Fruit fly (Drosophila melanogaster): Measurements from ENCODE around the gene skd.

The skd gene

dm6 chr3L:21009405-21010120, 17.7 kb downstream of the skd start (continued):
- no peak for TF ChIP-seq gsb-n (tag; optimal IDR thresholded peaks at IDR 0.05)
- TF ChIP-seq en (GFP tag; optimal IDR thresholded peaks at IDR 0.05) = no peak
- 0 out of 2 replicates have a peak, but pooled peaks have one; percentile 39 for TF ChIP-seq E2f2 (GFP tag; IDR thresholded peaks at IDR 0.05)
- peak; percentile 38; the same call in 1 of the 4 replicates for TF ChIP-seq Gug (GFP tag; IDR thresholded peaks at IDR 0.05)
- no peak for TF ChIP-seq disco-r (GFP tag; optimal IDR thresholded peaks at IDR 0.05)
- no peak for TF ChIP-seq bowl (GFP tag; IDR thresholded peaks at IDR 0.05)
- peak; percentile 30 for TF ChIP-seq CG12769 (tag; optimal IDR thresholded peaks at IDR 0.05)
- peak; percentile 49 for TF ChIP-seq her (GFP tag; optimal IDR thresholded peaks at IDR 0.05)
- TF ChIP-seq NfI (GFP tag; optimal IDR thresholded peaks at IDR 0.05) = peak; percentile 19
- no peak for TF ChIP-seq Abd-B (GFP tag; optimal IDR thresholded peaks at IDR 0.05)
- TF ChIP-seq eve (GFP tag; optimal IDR thresholded peaks at IDR 0.05) = peak in 1 of 2 experiments; percentile 76
- peak; percentile 51 for TF ChIP-seq CG8388 (GFP tag; optimal IDR thresholded peaks at IDR 0.05)
- TF ChIP-seq CG8359 (GFP tag; optimal IDR thresholded peaks at IDR 0.05; ENCODE audit: borderline replicate concordance) = no peak
- TF ChIP-seq H15 (GFP tag; IDR thresholded peaks at IDR 0.05) = peak; percentile 45; the same call in 1 of the 3 replicates
- no peak for TF ChIP-seq chm (GFP tag; IDR thresholded peaks at IDR 0.05)
- TF ChIP-seq Dll (GFP tag; IDR thresholded peaks at IDR 0.05; ENCODE audit: partially characterized antibody) = no peak
- peak; percentile 24 for TF ChIP-seq CG8924 (tag; optimal IDR thresholded peaks at IDR 0.05)
- TF ChIP-seq so (GFP tag; IDR thresholded peaks at IDR 0.05) = peak; percentile 69; the same call in 1 of the 3 replicates
- peak; percentile 72; the same call in 1 of the 2 replicates for TF ChIP-seq stc (GFP tag; IDR thresholded peaks at IDR 0.05)
- peak; percentile 55 for TF ChIP-seq dmrt99B (tag; optimal IDR thresholded peaks at IDR 0.05)
- no peak for TF ChIP-seq trh (GFP tag; optimal IDR thresholded peaks at IDR 0.05)
- no peak for TF ChIP-seq CG31388 (GFP tag; optimal IDR thresholded peaks at IDR 0.05)
- TF ChIP-seq pita (GFP tag; optimal IDR thresholded peaks at IDR 0.05) = no peak
- TF ChIP-seq ara (GFP tag; IDR thresholded peaks at IDR 0.05) = peak; percentile 50
- peak; percentile 30 for TF ChIP-seq CG12659 (GFP tag; optimal IDR thresholded peaks at IDR 0.05)
- no peak for TF ChIP-seq CG17912 (GFP tag; optimal IDR thresholded peaks at IDR 0.05)
- no peak for TF ChIP-seq gcm (GFP tag; optimal IDR thresholded peaks at IDR 0.05)
- no peak for TF ChIP-seq B-H2 (GFP tag; optimal IDR thresholded peaks at IDR 0.05)
- TF ChIP-seq CTCF (GFP tag; optimal IDR thresholded peaks at IDR 0.05) = no peak
- peak; percentile 21 for TF ChIP-seq CG13424 (tag; optimal IDR thresholded peaks at IDR 0.05)
- TF ChIP-seq CG13123 (GFP tag; optimal IDR thresholded peaks at IDR 0.05) = no peak
- TF ChIP-seq Awh (GFP tag; IDR thresholded peaks at IDR 0.05) = peak; percentile 70
- TF ChIP-seq klu (GFP tag; IDR thresholded peaks at IDR 0.05) = no peak
- TF ChIP-seq slp2 (GFP tag; optimal IDR thresholded peaks at IDR 0.05) = peak; percentile 15
- no peak; the same call in 1 of the 2 replicates for TF ChIP-seq wor (GFP tag; IDR thresholded peaks at IDR 0.05)
- peak; percentile 74; the same call in 2 of the 3 replicates for TF ChIP-seq Dbx (GFP tag; IDR thresholded peaks at IDR 0.05)
- no peak for TF ChIP-seq prd (optimal IDR thresholded peaks at IDR 0.05)
- peak; percentile 73; the same call in 2 of the 3 replicates for TF ChIP-seq prd (GFP tag; IDR thresholded peaks at IDR 0.05)
- no peak for TF ChIP-seq CG31365 (tag; optimal IDR thresholded peaks at IDR 0.05)
- no peak for TF ChIP-seq crol (GFP tag; IDR thresholded peaks at IDR 0.05)
- TF ChIP-seq CG2202 (tag; optimal IDR thresholded peaks at IDR 0.05) = no peak
- TF ChIP-seq cato (GFP tag; optimal IDR thresholded peaks at IDR 0.05; ENCODE audit: borderline replicate concordance) = no peak
- TF ChIP-seq zen (tag; optimal IDR thresholded peaks at IDR 0.05) = no peak
- no peak for TF ChIP-seq grn (GFP tag; optimal IDR thresholded peaks at IDR 0.05)
- no peak for TF ChIP-seq CG2712 (tag; optimal IDR thresholded peaks at IDR 0.05)
- TF ChIP-seq CG14667 (GFP tag; IDR thresholded peaks at IDR 0.05) = no peak
- TF ChIP-seq CG17385 (GFP tag; optimal IDR thresholded peaks at IDR 0.05) = peak; percentile 9
- no peak for TF ChIP-seq Nf-YC (tag; optimal IDR thresholded peaks at IDR 0.05)
- no peak for TF ChIP-seq Usf (GFP tag; optimal IDR thresholded peaks at IDR 0.05)
- TF ChIP-seq Oaz (GFP tag; IDR thresholded peaks at IDR 0.05) = no peak
- peak; percentile 32 for TF ChIP-seq Fer3 (tag; optimal IDR thresholded peaks at IDR 0.05)
